Fruit fly (Drosophila melanogaster): Measurements from ENCODE around the gene CG13398.

dm6 chr2L:8393122-8393521 lies 21.9 kb downstream of the CG13398 start, which contains the start of gene Acp29AB:
- TF ChIP-seq CG8478 (optimal IDR thresholded peaks at IDR 0.05) (no peak), CTCF (optimal IDR thresholded peaks at IDR 0.05) (no peak)
